Fruit fly (Drosophila melanogaster): ENCODE measurements around the gene loco.

Gene loco

dm6 chr3R:22584582-22584981 lies 54.6 kb downstream of the loco start, which contains the start of the genes CG33107 and CG6937 (continued):
- TF ChIP-seq Dp (GFP tag; optimal IDR thresholded peaks at IDR 0.05): peak; percentile 77
- TF ChIP-seq HmgD (GFP tag; optimal IDR thresholded peaks at IDR 0.05): no peak
- TF ChIP-seq CG34224 (GFP tag; IDR thresholded peaks at IDR 0.05; ENCODE audit: partially characterized antibody): peak; percentile 50; the same call in 2 of the 3 replicates
- no peak for TF ChIP-seq Mad (GFP tag; optimal IDR thresholded peaks at IDR 0.05)

- TF ChIP-seq gfzf (GFP tag; optimal IDR thresholded peaks at IDR 0.05): peak; percentile 83
- no peak for TF ChIP-seq esg (GFP tag; conservative IDR thresholded peaks at IDR 0.05)
- 0 out of 3 replicates have a peak, but pooled peaks have one; percentile 12 for TF ChIP-seq Dbx (GFP tag; IDR thresholded peaks at IDR 0.05)
- no peak for TF ChIP-seq CG32532 (GFP tag; IDR thresholded peaks at IDR 0.05)
- TF ChIP-seq CG18599 (GFP tag; optimal IDR thresholded peaks at IDR 0.05): no peak
- TF ChIP-seq pita (GFP tag; optimal IDR thresholded peaks at IDR 0.05): no peak
- no peak for TF ChIP-seq Bdp1 (GFP tag; optimal IDR thresholded peaks at IDR 0.05)
- TF ChIP-seq CG7963 (GFP tag; IDR thresholded peaks at IDR 0.05; ENCODE audit: partially characterized antibody): 0 out of 3 replicates have a peak, but pooled peaks have one; percentile 23
- no peak for TF ChIP-seq odd (GFP tag; optimal IDR thresholded peaks at IDR 0.05)
- no peak for TF ChIP-seq Fer2 (tag; optimal IDR thresholded peaks at IDR 0.05)
- TF ChIP-seq CG14710 (tag; optimal IDR thresholded peaks at IDR 0.05): peak; percentile 0
- peak; percentile 70 for TF ChIP-seq MESR4 (GFP tag; optimal IDR thresholded peaks at IDR 0.05)
- 0 out of 4 replicates have a peak, but pooled peaks have one; percentile 7 for TF ChIP-seq chinmo (GFP tag; IDR thresholded peaks at IDR 0.05; ENCODE audit: partially characterized antibody)
- no peak for TF ChIP-seq CG1602 (GFP tag; optimal IDR thresholded peaks at IDR 0.05)
- TF ChIP-seq pzg (GFP tag; optimal IDR thresholded peaks at IDR 0.05): peak; percentile 61
- TF ChIP-seq mld (GFP tag; IDR thresholded peaks at IDR 0.05; ENCODE audit: partially characterized antibody): 0 out of 3 replicates have a peak, but pooled peaks have one; percentile 30
- TF ChIP-seq Bgb (GFP tag; IDR thresholded peaks at IDR 0.05; ENCODE audit: partially characterized antibody): 0 out of 2 replicates have a peak, but pooled peaks have one; percentile 9
- no peak for TF ChIP-seq kay (GFP tag; optimal IDR thresholded peaks at IDR 0.05)
- peak; percentile 23 for TF ChIP-seq CG1603 (tag; optimal IDR thresholded peaks at IDR 0.05)
- peak; percentile 29; the same call in 1 of the 2 replicates for TF ChIP-seq bbx (GFP tag; IDR thresholded peaks at IDR 0.05; ENCODE audit: partially characterized antibody)
- TF ChIP-seq peb (GFP tag; IDR thresholded peaks at IDR 0.05): no peak
- peak; percentile 5 for TF ChIP-seq zen (tag; optimal IDR thresholded peaks at IDR 0.05)
- TF ChIP-seq Med (GFP tag): peak; percentile 37
- peak; percentile 60 for TF ChIP-seq MBD-R2 (GFP tag; IDR thresholded peaks at IDR 0.05)
- TF ChIP-seq knrl (GFP tag; IDR thresholded peaks at IDR 0.05; ENCODE audit: partially characterized antibody): no peak
- TF ChIP-seq Ets97D (GFP tag; optimal IDR thresholded peaks at IDR 0.05): peak; percentile 7
- TF ChIP-seq CG13287 (GFP tag; IDR thresholded peaks at IDR 0.05; ENCODE audit: partially characterized antibody): peak; percentile 28; the same call in 1 of the 2 replicates
- peak; percentile 98 for TF ChIP-seq ftz-f1 (GFP tag; optimal IDR thresholded peaks at IDR 0.05)
- no peak for TF ChIP-seq pnt (GFP tag; optimal IDR thresholded peaks at IDR 0.05)
- peak; percentile 18; the same call in 1 of the 2 replicates for TF ChIP-seq Scr (GFP tag; IDR thresholded peaks at IDR 0.05; ENCODE audit: partially characterized antibody)
- TF ChIP-seq Max (GFP tag; optimal IDR thresholded peaks at IDR 0.05): peak; percentile 52
- no peak for TF ChIP-seq CG18619 (GFP tag; optimal IDR thresholded peaks at IDR 0.05)
- peak; percentile 87 for TF ChIP-seq Dp (GFP tag; optimal IDR thresholded peaks at IDR 0.05)
- TF ChIP-seq BEAF-32 (GFP tag; optimal IDR thresholded peaks at IDR 0.05): peak; percentile 12
- peak; percentile 92 for TF ChIP-seq E2f2 (GFP tag; IDR thresholded peaks at IDR 0.05)
- TF ChIP-seq dm (GFP tag; optimal IDR thresholded peaks at IDR 0.05): peak; percentile 86
- TF ChIP-seq Dll (GFP tag; IDR thresholded peaks at IDR 0.05; ENCODE audit: partially characterized antibody): 0 out of 4 replicates have a peak, but pooled peaks have one; percentile 11
- no peak for TF ChIP-seq CG13894 (tag; optimal IDR thresholded peaks at IDR 0.05)
- peak; percentile 55 for TF ChIP-seq CG9797 (GFP tag; optimal IDR thresholded peaks at IDR 0.05)
- peak; percentile 44 for TF ChIP-seq cwo (GFP tag; optimal IDR thresholded peaks at IDR 0.05)
Measured at dm6 chr3R:22582981-22583380, 56.2 kb downstream of the loco start, which contains the start of gene Dph5. Gene Dph5 (minus strand): TSS chr3R:22583225.
